Fruit fly (Drosophila melanogaster) whole organism, embryonic: ENCODE measurements around the gene CG13609.

Experiments
- Aef1 ChIP-seq: fragments of 200-800 bp; sonication (Bioruptor generic); IDR thresholded peaks from 3 replicates; pipeline ENCODE4 v1.3.6; 2022; ENCODE audit warnings: missing biosample characterization, missing genetic modification characterization
- Asciz ChIP-seq: fragments of 200-800 bp; sonication (Bioruptor generic); optimal IDR thresholded peaks from 2 replicates; lab custom pipeline; 2017; ENCODE audit warnings: missing biosample characterization, mild to moderate bottlenecking, missing genetic modification characterization, missing genetic modification reagents
- CG10267 ChIP-seq: fragments of 200-800 bp; sonication (Bioruptor generic); optimal IDR thresholded peaks from 2 replicates; lab custom pipeline; 2018; ENCODE audit warnings: missing biosample characterization, mild to moderate bottlenecking, missing genetic modification characterization, moderate library complexity
- CG10431 ChIP-seq: fragments of 200-800 bp; sonication (Bioruptor generic); optimal IDR thresholded peaks from 3 replicates; lab custom pipeline; 2018; ENCODE audit warnings: missing biosample characterization, mild to moderate bottlenecking, missing genetic modification characterization
- CG12104 ChIP-seq: fragments of 200-800 bp; sonication (Bioruptor generic); optimal IDR thresholded peaks from 3 replicates; lab custom pipeline; 2016; ENCODE audit warnings: missing biosample characterization, missing genetic modification characterization
- CG12391 ChIP-seq: fragments of 200-800 bp; sonication (Bioruptor generic); optimal IDR thresholded peaks from 3 replicates; lab custom pipeline; 2018; ENCODE audit warnings: missing biosample characterization, mild to moderate bottlenecking, missing genetic modification characterization, moderate library complexity
- CG13123 ChIP-seq: fragments of 200-800 bp; sonication (Bioruptor generic); optimal IDR thresholded peaks from 2 replicates; lab custom pipeline; 2016; ENCODE audit warnings: missing biosample characterization, missing genetic modification characterization
- CG13894 ChIP-seq: fragments of 200-800 bp; sonication (Bioruptor generic); optimal IDR thresholded peaks from 3 replicates; lab custom pipeline; 2018; ENCODE audit warnings: missing biosample characterization, mild to moderate bottlenecking, missing genetic modification characterization, moderate library complexity
- CG14014 ChIP-seq: fragments of 200-800 bp; sonication (Bioruptor generic); IDR thresholded peaks from 2 replicates; pipeline ENCODE4 v1.3.6; 2022; ENCODE audit warnings: missing biosample characterization, missing genetic modification characterization
- CG15269 ChIP-seq: fragments of 200-800 bp; sonication (Bioruptor generic); optimal IDR thresholded peaks from 2 replicates; lab custom pipeline; 2018; ENCODE audit warnings: missing biosample characterization, mild to moderate bottlenecking, missing genetic modification characterization, moderate library complexity
- CG15601 ChIP-seq: fragments of 200-800 bp; sonication (Bioruptor generic); optimal IDR thresholded peaks from 3 replicates; lab custom pipeline; 2019; ENCODE audit warnings: missing biosample characterization, mild to moderate bottlenecking, missing genetic modification characterization, moderate library complexity
- CG17568 ChIP-seq: fragments of 200-800 bp; sonication (Bioruptor generic); optimal IDR thresholded peaks from 2 replicates; lab custom pipeline; 2018; ENCODE audit warnings: missing biosample characterization, mild to moderate bottlenecking, missing genetic modification characterization, moderate library complexity
- CG2120 ChIP-seq: fragments of 200-800 bp; sonication (Bioruptor generic); optimal IDR thresholded peaks from 3 replicates; lab custom pipeline; 2016; ENCODE audit warnings: missing biosample characterization, missing genetic modification characterization
- CG2678 ChIP-seq: fragments of 200-800 bp; sonication (Bioruptor generic); optimal IDR thresholded peaks from 3 replicates; lab custom pipeline; 2019; ENCODE audit warnings: missing biosample characterization, mild to moderate bottlenecking, missing genetic modification characterization, moderate library complexity
- CG32532 ChIP-seq: fragments of 200-800 bp; sonication (Bioruptor generic); IDR thresholded peaks from 2 replicates; pipeline ENCODE4 v1.3.6; 2022; ENCODE audit warnings: missing biosample characterization, missing genetic modification characterization
- CG34224 ChIP-seq: fragments of 200-800 bp; sonication (Bioruptor generic); IDR thresholded peaks from 3 replicates; pipeline ENCODE4 v1.3.6; 2022; ENCODE audit warnings: missing biosample characterization, missing genetic modification characterization; ENCODE audit not compliant: partially characterized antibody
- CG34422 ChIP-seq: fragments of 200-800 bp; sonication (Bioruptor generic); IDR thresholded peaks from 3 replicates; pipeline ENCODE4 v1.3.6; 2022; ENCODE audit warnings: missing biosample characterization, missing genetic modification characterization
- CG3726 ChIP-seq: fragments of 200-800 bp; sonication (Bioruptor generic); IDR thresholded peaks from 3 replicates; pipeline ENCODE4, ENCODE4 v1.3.6; 2022; ENCODE audit warnings: missing biosample characterization, missing genetic modification characterization
- CG6254 ChIP-seq: fragments of 200-800 bp; sonication (Bioruptor generic); optimal IDR thresholded peaks from 3 replicates; lab custom pipeline; 2017; ENCODE audit warnings: mild to moderate bottlenecking, missing biosample characterization, missing genetic modification reagents, missing genetic modification characterization
- CG7745 ChIP-seq: fragments of 200-800 bp; sonication (Bioruptor generic); optimal IDR thresholded peaks from 2 replicates; lab custom pipeline; 2018; ENCODE audit warnings: missing biosample characterization, mild to moderate bottlenecking, missing genetic modification characterization, moderate library complexity
- CG7963 ChIP-seq: fragments of 200-800 bp; sonication (Bioruptor generic); IDR thresholded peaks from 3 replicates; pipeline ENCODE4 v1.3.6; 2022; ENCODE audit warnings: missing biosample characterization, missing genetic modification characterization; ENCODE audit not compliant: partially characterized antibody
- CG9932 ChIP-seq: fragments of 200-800 bp; sonication (Bioruptor generic); IDR thresholded peaks from 2 replicates; pipeline ENCODE4 v1.3.6; 2022; ENCODE audit warnings: missing biosample characterization, missing genetic modification characterization
- Deaf1 ChIP-seq: fragments of 200-800 bp; optimal IDR thresholded peaks from 3 replicates; lab custom pipeline; 2019; ENCODE audit warnings: missing biosample characterization, mild to moderate bottlenecking, missing genetic modification characterization, moderate library complexity
- Dp ChIP-seq: fragments of 200-800 bp; sonication (Bioruptor generic); optimal IDR thresholded peaks from 2 replicates; lab custom pipeline; 2018; ENCODE audit warnings: missing biosample characterization, mild to moderate bottlenecking, missing genetic modification characterization, moderate library complexity
- HHEX ChIP-seq: fragments of 200-800 bp; sonication (Bioruptor generic); optimal IDR thresholded peaks from 3 replicates; lab custom pipeline; 2017; ENCODE audit warnings: missing biosample characterization, mild to moderate bottlenecking, missing genetic modification characterization, missing genetic modification reagents
- MESR4 ChIP-seq: fragments of 200-800 bp; sonication (Bioruptor generic); optimal IDR thresholded peaks from 2 replicates; lab custom pipeline; 2018; ENCODE audit warnings: missing biosample characterization, mild to moderate bottlenecking, missing genetic modification characterization, moderate library complexity
- Neu2 ChIP-seq: fragments of 200-800 bp; sonication (Bioruptor generic); optimal IDR thresholded peaks from 3 replicates; lab custom pipeline; 2016; ENCODE audit warnings: missing biosample characterization, missing genetic modification characterization, borderline replicate concordance
- Opbp ChIP-seq: fragments of 200-800 bp; sonication (Bioruptor generic); IDR thresholded peaks from 3 replicates; pipeline ENCODE4 v1.3.6; 2022; ENCODE audit warnings: missing biosample characterization, missing genetic modification characterization; ENCODE audit not compliant: partially characterized antibody
- Sox102F ChIP-seq: fragments of 200-800 bp; sonication (Bioruptor generic); optimal IDR thresholded peaks from 2 replicates; lab custom pipeline; 2018; ENCODE audit warnings: missing biosample characterization, mild to moderate bottlenecking, missing genetic modification characterization, moderate library complexity
- cato ChIP-seq: fragments of 200-800 bp; sonication (Bioruptor generic); optimal IDR thresholded peaks from 2 replicates; lab custom pipeline; 2016; ENCODE audit warnings: missing biosample characterization, missing genetic modification characterization, borderline replicate concordance
- croc ChIP-seq: fragments of 200-800 bp; sonication (Bioruptor generic); conservative IDR thresholded peaks from 3 replicates; pipeline ENCODE4 v1.3.6; 2022; ENCODE audit warnings: missing biosample characterization, missing genetic modification characterization
- gfzf ChIP-seq: fragments of 200-800 bp; sonication (Bioruptor generic); optimal IDR thresholded peaks from 2 replicates; lab custom pipeline; 2016; ENCODE audit warnings: missing biosample characterization, mild to moderate bottlenecking, missing genetic modification characterization, moderate library complexity
- grau ChIP-seq: fragments of 200-800 bp; optimal IDR thresholded peaks from 3 replicates; lab custom pipeline; 2019; ENCODE audit warnings: missing biosample characterization, mild to moderate bottlenecking, missing genetic modification characterization, moderate library complexity
- gt ChIP-seq: fragments of 200-800 bp; sonication (Bioruptor generic); IDR thresholded peaks from 2 replicates; pipeline ENCODE4 v1.3.6; 2022; ENCODE audit warnings: missing biosample characterization, missing genetic modification characterization
- hbn ChIP-seq: fragments of 200-800 bp; sonication (Bioruptor generic); IDR thresholded peaks from 2 replicates; pipeline ENCODE4 v1.3.6; 2022; ENCODE audit warnings: missing biosample characterization, missing genetic modification characterization; ENCODE audit not compliant: partially characterized antibody
- hth ChIP-seq: fragments of >200 bp; optimal IDR thresholded peaks from 2 replicates; lab custom pipeline; 2017; ENCODE audit warnings: inconsistent platforms
- lab ChIP-seq: fragments of 200-800 bp; sonication (Bioruptor generic); optimal IDR thresholded peaks from 3 replicates; lab custom pipeline; 2017; ENCODE audit warnings: missing biosample characterization, missing genetic modification characterization, mild to moderate bottlenecking, moderate library complexity, missing genetic modification reagents
- lmd ChIP-seq: fragments of 200-800 bp; sonication (Bioruptor generic); IDR thresholded peaks from 2 replicates; pipeline ENCODE4 v1.3.6; 2022; ENCODE audit warnings: missing biosample characterization, missing genetic modification characterization
- mld ChIP-seq: fragments of 200-800 bp; sonication (Bioruptor generic); IDR thresholded peaks from 3 replicates; pipeline ENCODE4 v1.3.6; 2022; ENCODE audit warnings: missing biosample characterization, missing genetic modification characterization; ENCODE audit not compliant: partially characterized antibody
- org-1 ChIP-seq: fragments of 200-800 bp; sonication (Bioruptor generic); optimal IDR thresholded peaks from 2 replicates; lab custom pipeline; 2017; ENCODE audit warnings: missing biosample characterization, missing genetic modification characterization
- run ChIP-seq: fragments of 200-800 bp; sonication (Bioruptor generic); optimal IDR thresholded peaks from 3 replicates; lab custom pipeline; 2018; ENCODE audit warnings: missing biosample characterization, mild to moderate bottlenecking, missing genetic modification characterization
- schlank ChIP-seq: fragments of 200-800 bp; sonication (Bioruptor generic); optimal IDR thresholded peaks from 2 replicates; lab custom pipeline; 2018; ENCODE audit warnings: missing biosample characterization, mild to moderate bottlenecking, missing genetic modification characterization
- sd ChIP-seq: fragments of 200-800 bp; sonication (Bioruptor generic); optimal IDR thresholded peaks from 3 replicates; lab custom pipeline; 2018; ENCODE audit warnings: missing biosample characterization, mild to moderate bottlenecking, missing genetic modification characterization, moderate library complexity
- sens ChIP-seq: fragments of 200-800 bp; sonication (Bioruptor generic); peaks from one replicate; lab custom pipeline; 2016; ENCODE audit warnings: missing biosample characterization, missing genetic modification characterization
- seq ChIP-seq: fragments of 200-800 bp; sonication (Bioruptor generic); IDR thresholded peaks from 2 replicates; pipeline ENCODE4 v1.3.6; 2022; ENCODE audit warnings: missing biosample characterization, missing genetic modification characterization
- slbo ChIP-seq: fragments of 200-800 bp; sonication (Bioruptor generic); IDR thresholded peaks from 2 replicates; pipeline ENCODE4 v1.3.6; 2022; ENCODE audit warnings: missing biosample characterization, missing genetic modification characterization
- so ChIP-seq: fragments of 200-800 bp; sonication (Bioruptor generic); IDR thresholded peaks from 3 replicates; pipeline ENCODE4 v1.3.6; 2022; ENCODE audit warnings: missing biosample characterization, missing genetic modification characterization
- tna ChIP-seq: fragments of 200-800 bp; sonication (Bioruptor generic); IDR thresholded peaks from 2 replicates; pipeline ENCODE4 v1.3.6; 2022; ENCODE audit warnings: missing biosample characterization, missing genetic modification characterization; ENCODE audit not compliant: partially characterized antibody
- zf30C ChIP-seq: fragments of 200-800 bp; sonication (Bioruptor generic); optimal IDR thresholded peaks from 3 replicates; lab custom pipeline; 2018; ENCODE audit warnings: missing biosample characterization, mild to moderate bottlenecking, missing genetic modification characterization

The CG13609 gene

dm6 chr3R:24271071-24271470 is 44.2 kb downstream of the CG13609 start, which contains the start of gene jar (continued):
- TF ChIP-seq CG2120 (GFP tag; lab: Kevin White, UChicago) (peak; percentile 11), croc (GFP tag; lab: Robert Waterston, UW) (no peak), Neu2 (GFP tag; lab: Kevin White, UChicago) (no peak), hth (no peak), org-1 (GFP tag; lab: Kevin White, UChicago) (peak; percentile 33), CG13894 (peak; percentile 77), slbo (no peak), CG12104 (no peak), sd (tag; lab: Kevin White, UChicago) (peak; percentile 48), Aef1 (GFP tag; lab: Robert Waterston, UW) (peak; percentile 86), CG3726 (no peak), tna (GFP tag; lab: Robert Waterston, UW) (peak; percentile 71), CG13123 (GFP tag; lab: Kevin White, UChicago) (peak; percentile 3), run (tag; lab: Kevin White, UChicago) (peak; percentile 39), CG9932 (peak; percentile 32; the same call in 1 of the 2 replicates), Dp (peak; percentile 100), CG10267 (tag; lab: Kevin White, UChicago) (peak; percentile 78), CG15601 (tag; lab: Kevin White, UChicago) (peak; percentile 37), hbn (GFP tag; lab: Robert Waterston, UW) (peak; percentile 94), cato (GFP tag; lab: Kevin White, UChicago) (no peak), HHEX (GFP tag; lab: Kevin White, UChicago) (peak; percentile 28), CG10431 (GFP tag; lab: Kevin White, UChicago) (peak; percentile 42), CG7745 (tag; lab: Kevin White, UChicago) (peak; percentile 11), CG6254 (GFP tag; lab: Kevin White, UChicago) (no peak), Opbp (GFP tag; lab: Robert Waterston, UW) (peak; percentile 95), CG2678 (peak; percentile 34), seq (GFP tag; lab: Robert Waterston, UW) (peak; percentile 48; the same call in 1 of the 2 replicates), CG12391 (tag; lab: Kevin White, UChicago) (peak; percentile 55), schlank (tag; lab: Kevin White, UChicago) (peak; percentile 34), grau (peak; percentile 43), CG14014 (peak; percentile 33; the same call in 1 of the 2 replicates), MESR4 (GFP tag; lab: Kevin White, UChicago) (peak; percentile 31), CG32532 (GFP tag; lab: Robert Waterston, UW) (peak; percentile 49; the same call in 1 of the 2 replicates), CG34422 (GFP tag; lab: Robert Waterston, UW) (peak; percentile 79; the same call in 2 of the 3 replicates), Deaf1 (tag; lab: Kevin White, UChicago) (peak; percentile 61), CG7963 (GFP tag; lab: Robert Waterston, UW) (peak; percentile 46; the same call in 1 of the 3 replicates), gt (GFP tag; lab: Robert Waterston, UW) (no peak), mld (GFP tag; lab: Robert Waterston, UW) (peak; percentile 70; the same call in 2 of the 3 replicates), lab (GFP tag; lab: Kevin White, UChicago) (peak; percentile 60), Sox102F (no peak), zf30C (GFP tag; lab: Kevin White, UChicago) (peak; percentile 11), CG17568 (GFP tag; lab: Kevin White, UChicago) (no peak), CG34224 (GFP tag; lab: Robert Waterston, UW) (peak; percentile 93), Asciz (GFP tag; lab: Kevin White, UChicago) (peak; percentile 45), sens (GFP tag; lab: Kevin White, UChicago) (peak; percentile 90), so (peak; percentile 74; the same call in 2 of the 3 replicates), CG15269 (tag; lab: Kevin White, UChicago) (peak; percentile 50), gfzf (GFP tag; lab: Kevin White, UChicago) (peak; percentile 65), lmd (GFP tag; lab: Robert Waterston, UW) (0 out of 2 replicates have a peak, but pooled peaks have one; percentile 9)
